Fruit fly (Drosophila melanogaster) whole organism, prepupa: ENCODE data around the gene Polr3G.
A peak's percentile ranks its signal among the peaks of the same experiment; 100 is the strongest.

Experiments
- Blimp-1 ChIP-seq: fragments of 200-800 bp; sonication (Bioruptor generic); optimal IDR thresholded peaks from 3 replicates; lab custom pipeline; 2017; ENCODE audit warnings: missing biosample characterization, missing genetic modification characterization, mild to moderate bottlenecking, moderate library complexity, missing genetic modification reagents
- CG11294 ChIP-seq: fragments of 200-800 bp; sonication (Bioruptor generic); IDR thresholded peaks from 2 replicates; pipeline ENCODE4 v1.3.6; 2022; ENCODE audit warnings: missing biosample characterization, missing genetic modification characterization
- CG11762 ChIP-seq: fragments of 200-800 bp; sonication (Bioruptor generic); optimal IDR thresholded peaks from 3 replicates; lab custom pipeline; 2016; ENCODE audit warnings: missing biosample characterization, missing genetic modification characterization; ENCODE audit not compliant: insufficient read depth
- CG11902 ChIP-seq: fragments of 200-800 bp; sonication (Bioruptor generic); optimal IDR thresholded peaks from 3 replicates; lab custom pipeline; 2016; ENCODE audit warnings: missing biosample characterization, missing genetic modification characterization
- CG15336 ChIP-seq: fragments of 200-800 bp; sonication (Bioruptor generic); IDR thresholded peaks from 2 replicates; pipeline ENCODE4 v1.3.6; 2022; ENCODE audit warnings: missing biosample characterization, missing genetic modification characterization
- CG1621 ChIP-seq: fragments of 200-800 bp; sonication (Bioruptor generic); optimal IDR thresholded peaks from 3 replicates; lab custom pipeline; 2018; ENCODE audit warnings: missing biosample characterization, mild to moderate bottlenecking, missing genetic modification characterization
- CG16779 ChIP-seq: fragments of 200-800 bp; sonication (Bioruptor generic); optimal IDR thresholded peaks from 3 replicates; lab custom pipeline; 2017; ENCODE audit warnings: missing biosample characterization, mild to moderate bottlenecking, missing genetic modification characterization
- CG3032 ChIP-seq: fragments of 200-800 bp; optimal IDR thresholded peaks from 2 replicates; lab custom pipeline; 2019; ENCODE audit warnings: missing biosample characterization, mild to moderate bottlenecking, missing genetic modification characterization, moderate library complexity
- CG31627 ChIP-seq: fragments of 200-800 bp; sonication (Bioruptor generic); optimal IDR thresholded peaks from 3 replicates; lab custom pipeline; 2016; ENCODE audit warnings: missing biosample characterization, missing genetic modification characterization
- CG34406 ChIP-seq: fragments of 200-800 bp; sonication (Bioruptor generic); optimal IDR thresholded peaks from 3 replicates; lab custom pipeline; 2016; ENCODE audit warnings: missing biosample characterization, missing genetic modification characterization
- CG3919 ChIP-seq: fragments of 200-800 bp; sonication (Bioruptor generic); optimal IDR thresholded peaks from 3 replicates; lab custom pipeline; 2016; ENCODE audit warnings: missing biosample characterization, missing genetic modification characterization
- CG6163 ChIP-seq: fragments of 200-800 bp; sonication (Bioruptor generic); IDR thresholded peaks from 3 replicates; pipeline ENCODE4 v1.3.6; 2022; ENCODE audit warnings: missing biosample characterization, missing genetic modification characterization
- CG6276 ChIP-seq: fragments of 200-800 bp; sonication (Bioruptor generic); optimal IDR thresholded peaks from 2 replicates; lab custom pipeline; 2017; ENCODE audit warnings: missing biosample characterization, mild to moderate bottlenecking, missing genetic modification characterization
- CG6808 ChIP-seq: fragments of 200-800 bp; sonication (Bioruptor generic); optimal IDR thresholded peaks from 3 replicates; lab custom pipeline; 2017; ENCODE audit warnings: missing biosample characterization, missing genetic modification characterization, mild to moderate bottlenecking, moderate library complexity, missing genetic modification reagents
- CG6854 ChIP-seq: fragments of 200-800 bp; sonication (Bioruptor generic); optimal IDR thresholded peaks from 2 replicates; lab custom pipeline; 2017; ENCODE audit warnings: missing biosample characterization, mild to moderate bottlenecking, missing genetic modification characterization
- CG7368 ChIP-seq: fragments of 200-800 bp; sonication (Bioruptor generic); optimal IDR thresholded peaks from 3 replicates; lab custom pipeline; 2016; ENCODE audit warnings: missing biosample characterization, missing genetic modification characterization
- CG8119 ChIP-seq: fragments of 200-800 bp; sonication (Bioruptor generic); IDR thresholded peaks from 3 replicates; pipeline ENCODE4 v1.3.6; 2022; ENCODE audit warnings: missing biosample characterization, missing genetic modification characterization
- CG8632 ChIP-seq: fragments of 200-800 bp; sonication (Bioruptor generic); optimal IDR thresholded peaks from 3 replicates; lab custom pipeline; 2016; ENCODE audit warnings: missing biosample characterization, missing genetic modification characterization
- CG9139 ChIP-seq: fragments of 200-800 bp; sonication (Bioruptor generic); optimal IDR thresholded peaks from 3 replicates; lab custom pipeline; 2017; ENCODE audit warnings: missing biosample characterization, mild to moderate bottlenecking, missing genetic modification characterization
- Eip75B ChIP-seq: fragments of 200-800 bp; sonication (Bioruptor generic); optimal IDR thresholded peaks from 3 replicates; lab custom pipeline; 2016; ENCODE audit warnings: missing biosample characterization, missing genetic modification characterization
- Eip78C ChIP-seq: fragments of 200-800 bp; sonication (Bioruptor generic); peaks from one replicate; lab custom pipeline; 2016; ENCODE audit warnings: missing biosample characterization, missing genetic modification characterization
- Ets96B ChIP-seq: fragments of 200-800 bp; optimal IDR thresholded peaks from 2 replicates; lab custom pipeline; 2019; ENCODE audit warnings: missing biosample characterization, mild to moderate bottlenecking, missing genetic modification characterization, moderate library complexity
- Gug ChIP-seq: fragments of 200-800 bp; sonication (Bioruptor generic); IDR thresholded peaks from 2 replicates; pipeline ENCODE4 v1.3.6; 2022; ENCODE audit warnings: missing biosample characterization, missing genetic modification characterization
- Hr38 ChIP-seq: sonication (Bioruptor generic); optimal IDR thresholded peaks from 2 replicates; lab custom pipeline; 2016; ENCODE audit warnings: missing biosample characterization, missing genetic modification characterization
- Hr4 ChIP-seq: fragments of 200-800 bp; sonication (Bioruptor generic); optimal IDR thresholded peaks from 3 replicates; lab custom pipeline; 2016; ENCODE audit warnings: missing biosample characterization, missing genetic modification characterization
- Met ChIP-seq: fragments of 200-800 bp; sonication (Bioruptor generic); optimal IDR thresholded peaks from 3 replicates; lab custom pipeline; 2016; ENCODE audit warnings: missing biosample characterization, missing genetic modification characterization
- OdsH ChIP-seq: fragments of 200-800 bp; sonication (Bioruptor generic); optimal IDR thresholded peaks from 3 replicates; lab custom pipeline; 2016; ENCODE audit warnings: missing biosample characterization, missing genetic modification characterization
- Sox102F ChIP-seq: fragments of 200-800 bp; sonication (Bioruptor generic); optimal IDR thresholded peaks from 2 replicates; lab custom pipeline; 2016; ENCODE audit warnings: missing biosample characterization, mild to moderate bottlenecking, missing genetic modification characterization
- Sox14 ChIP-seq: fragments of 200-800 bp; sonication (Bioruptor generic); optimal IDR thresholded peaks from 3 replicates; lab custom pipeline; 2016; ENCODE audit warnings: missing biosample characterization, missing genetic modification characterization
- acj6 ChIP-seq: fragments of 200-800 bp; sonication (Bioruptor generic); optimal IDR thresholded peaks from 3 replicates; lab custom pipeline; 2016; ENCODE audit warnings: missing biosample characterization, missing genetic modification characterization
- cyc ChIP-seq: fragments of 200-800 bp; sonication (Bioruptor generic); optimal IDR thresholded peaks from 3 replicates; lab custom pipeline; 2016; ENCODE audit warnings: missing biosample characterization, missing genetic modification characterization
- dsx ChIP-seq: fragments of 200-800 bp; optimal IDR thresholded peaks from 3 replicates; lab custom pipeline; 2019; ENCODE audit warnings: missing biosample characterization, mild to moderate bottlenecking, missing genetic modification characterization, moderate library complexity; ENCODE audit not compliant: poor library complexity, severe bottlenecking
- esn ChIP-seq: fragments of 200-800 bp; sonication (Bioruptor generic); optimal IDR thresholded peaks from 2 replicates; lab custom pipeline; 2016; ENCODE audit warnings: missing biosample characterization, mild to moderate bottlenecking, missing genetic modification characterization, moderate library complexity
- lz ChIP-seq: fragments of 200-800 bp; sonication (Bioruptor generic); optimal IDR thresholded peaks from 3 replicates; lab custom pipeline; 2016; ENCODE audit warnings: missing biosample characterization, missing genetic modification characterization
- net ChIP-seq: fragments of 200-800 bp; sonication (Bioruptor generic); optimal IDR thresholded peaks from 3 replicates; lab custom pipeline; 2016; ENCODE audit warnings: missing biosample characterization, missing genetic modification characterization
- pdm3 ChIP-seq: fragments of 200-800 bp; sonication (Bioruptor generic); optimal IDR thresholded peaks from 3 replicates; lab custom pipeline; 2016; ENCODE audit warnings: missing biosample characterization, missing genetic modification characterization
- salr ChIP-seq, 2 experiments: fragments of 200-800 bp; sonication (Bioruptor generic); optimal IDR thresholded peaks; 3 replicates each; lab custom pipeline; 2016 to 2018; ENCODE audit warnings: missing biosample characterization in 2 of 2, missing genetic modification characterization in 2 of 2, mild to moderate bottlenecking in 1 of 2
- spab ChIP-seq: fragments of 200-800 bp; sonication (Bioruptor generic); optimal IDR thresholded peaks from 2 replicates; lab custom pipeline; 2017; ENCODE audit warnings: missing biosample characterization, mild to moderate bottlenecking, missing genetic modification characterization, missing genetic modification reagents
- ss ChIP-seq, 2 experiments: fragments of 200-800 bp; sonication (Bioruptor generic); optimal IDR thresholded peaks; 2 replicates in 1 of 2; 3 replicates in 1 of 2; lab custom pipeline; 2017 to 2018; ENCODE audit warnings: mild to moderate bottlenecking in 2 of 2, missing biosample characterization in 2 of 2, missing genetic modification characterization in 2 of 2, moderate library complexity in 1 of 2
- svp ChIP-seq: fragments of 200-800 bp; sonication (Bioruptor generic); peaks from one replicate; lab custom pipeline; 2016; ENCODE audit warnings: missing biosample characterization, missing genetic modification characterization
- topi ChIP-seq: fragments of 200-800 bp; sonication (Bioruptor generic); optimal IDR thresholded peaks from 3 replicates; lab custom pipeline; 2016; ENCODE audit warnings: missing biosample characterization, missing genetic modification characterization

The Polr3G gene

dm6 chr3L:17425132-17425713, 1.7 kb downstream of the Polr3G start, which contains the start of the genes Sec3 and COX7B (continued):
- peak; percentile 60 for TF ChIP-seq topi (GFP tag; lab: Kevin White, UChicago)
- peak; percentile 63 for TF ChIP-seq pdm3 (GFP tag; lab: Kevin White, UChicago)
- TF ChIP-seq esn (GFP tag; lab: Kevin White, UChicago): peak; percentile 75
- peak; percentile 9 for TF ChIP-seq CG7368 (GFP tag; lab: Kevin White, UChicago)
- peak; percentile 68 for TF ChIP-seq CG31627
- TF ChIP-seq lz (GFP tag; lab: Kevin White, UChicago): peak; percentile 71
- peak; percentile 60 for TF ChIP-seq cyc (GFP tag; lab: Kevin White, UChicago)
- peak; percentile 18 for TF ChIP-seq CG34406 (GFP tag; lab: Kevin White, UChicago)
- no peak for TF ChIP-seq CG6808
- no peak for TF ChIP-seq CG11902 (GFP tag; lab: Kevin White, UChicago)
- peak; percentile 55 for TF ChIP-seq acj6 (GFP tag; lab: Kevin White, UChicago)
- no peak for TF ChIP-seq CG9139 (GFP tag; lab: Kevin White, UChicago)
- TF ChIP-seq Hr4 (GFP tag; lab: Kevin White, UChicago): peak; percentile 67

dm6 chr3L:17421319-17421718, 5.6 kb downstream of the Polr3G start, which contains the start of gene blot:
TSS of gene blot (minus strand) at chr3L:17421514.
- no peak for TF ChIP-seq dsx (GFP tag; lab: Kevin White, UChicago)
- TF ChIP-seq CG3919 (GFP tag; lab: Kevin White, UChicago): peak; percentile 45
- no peak for TF ChIP-seq Eip75B
- peak; percentile 2 for TF ChIP-seq net
- peak; percentile 38; the same call in 1 of the 2 replicates for TF ChIP-seq CG15336 (GFP tag; lab: Robert Waterston, UW)
- TF ChIP-seq ss (GFP tag; optimal IDR thresholded peaks at IDR 0.05; lab: Kevin White, UChicago): peak; percentile 28 to 36
- peak; percentile 36 for TF ChIP-seq CG1621 (tag; lab: Kevin White, UChicago)
- peak; percentile 23; the same call in 2 of the 3 replicates for TF ChIP-seq CG6163 (GFP tag; lab: Robert Waterston, UW)
- 0 out of 3 replicates have a peak, but pooled peaks have one; percentile 30 for TF ChIP-seq CG8119 (GFP tag; lab: Robert Waterston, UW)
- peak; percentile 92 for TF ChIP-seq svp (GFP tag; lab: Kevin White, UChicago)
- TF ChIP-seq Sox102F (GFP tag; lab: Kevin White, UChicago): peak; percentile 26
- TF ChIP-seq salr (GFP tag; optimal IDR thresholded peaks at IDR 0.05; lab: Kevin White, UChicago): no peak
- TF ChIP-seq, all 60 proteins: peak for 9

- peak; percentile 70 for TF ChIP-seq CG7368 (GFP tag; lab: Kevin White, UChicago)
- TF ChIP-seq Ets96B (tag; lab: Kevin White, UChicago): peak; percentile 85
- TF ChIP-seq CG6163 (GFP tag; lab: Robert Waterston, UW): no peak; the same call in 1 of the 3 replicates
- TF ChIP-seq CG6808: peak; percentile 87
- TF ChIP-seq CG11762 (GFP tag; lab: Kevin White, UChicago): peak; percentile 58
- TF ChIP-seq CG6276: peak; percentile 5
- TF ChIP-seq Blimp-1 (GFP tag; lab: Kevin White, UChicago): peak; percentile 34
- peak; percentile 65 to 87 for TF ChIP-seq ss (GFP tag; optimal IDR thresholded peaks at IDR 0.05; lab: Kevin White, UChicago)
- no peak for TF ChIP-seq Gug (GFP tag; lab: Robert Waterston, UW)
- TF ChIP-seq Hr38 (GFP tag; lab: Kevin White, UChicago): no peak
- peak; percentile 42 for TF ChIP-seq CG16779 (tag; lab: Kevin White, UChicago)
- peak; percentile 93 for TF ChIP-seq svp (GFP tag; lab: Kevin White, UChicago)
- TF ChIP-seq CG11294 (GFP tag; lab: Robert Waterston, UW): no peak
- peak; percentile 79 for TF ChIP-seq CG3919 (GFP tag; lab: Kevin White, UChicago)
- TF ChIP-seq spab: peak; percentile 83
- TF ChIP-seq Met: peak; percentile 89
- peak; percentile 57 for TF ChIP-seq Hr4 (GFP tag; lab: Kevin White, UChicago)
- TF ChIP-seq dsx (GFP tag; lab: Kevin White, UChicago): peak; percentile 78
- peak; percentile 84 for TF ChIP-seq lz (GFP tag; lab: Kevin White, UChicago)
- peak; percentile 82 for TF ChIP-seq CG31627
- TF ChIP-seq Sox14: peak; percentile 86
- TF ChIP-seq CG8632 (GFP tag; lab: Kevin White, UChicago): peak; percentile 84
- peak; percentile 22 for TF ChIP-seq CG6854 (GFP tag; lab: Kevin White, UChicago)
- TF ChIP-seq net: peak; percentile 61
- peak; percentile 84 for TF ChIP-seq acj6 (GFP tag; lab: Kevin White, UChicago)
- peak; percentile 74 for TF ChIP-seq cyc (GFP tag; lab: Kevin White, UChicago)
- peak; percentile 33; the same call in 1 of the 3 replicates for TF ChIP-seq CG8119 (GFP tag; lab: Robert Waterston, UW)
- TF ChIP-seq Eip75B: peak; percentile 82
- peak; percentile 79 for TF ChIP-seq OdsH (GFP tag; lab: Kevin White, UChicago)
- TF ChIP-seq Sox102F (GFP tag; lab: Kevin White, UChicago): peak; percentile 82
- peak; percentile 71 for TF ChIP-seq CG11902 (GFP tag; lab: Kevin White, UChicago)
- TF ChIP-seq CG15336 (GFP tag; lab: Robert Waterston, UW): peak; percentile 58; the same call in 1 of the 2 replicates
- TF ChIP-seq Eip78C: peak; percentile 98
- TF ChIP-seq CG3032 (tag; lab: Kevin White, UChicago): peak; percentile 84
Measured at dm6 chr3L:17420610-17421194, 6.2 kb downstream of the Polr3G start.
